Worm (Caenorhabditis elegans) whole organism, L1 larva: ENCODE data around the gene F59A1.18.

Source experiments
- F16B12.6 ChIP-seq: fragments of 150-350 bp; optimal IDR thresholded peaks from 2 replicates; lab custom pipeline; 2014; ENCODE audit warnings: missing biosample characterization, missing genetic modification characterization
- ceh-90 ChIP-seq: sonication (generic microtip); optimal IDR thresholded peaks from 2 replicates; lab custom pipeline; 2016; ENCODE audit warnings: missing genetic modification characterization, missing compliant biosample characterization
- hlh-17 ChIP-seq: fragments of 200-800 bp; sonication (Bioruptor generic); optimal IDR thresholded peaks from 2 replicates; lab custom pipeline; 2018; ENCODE audit warnings: missing genetic modification characterization, mild to moderate bottlenecking, missing compliant biosample characterization, moderate library complexity, borderline replicate concordance
- jun-1 ChIP-seq: fragments of 150-350 bp; optimal IDR thresholded peaks from 2 replicates; lab custom pipeline; 2014; ENCODE audit warnings: missing biosample characterization, missing genetic modification reagents, missing genetic modification characterization
- nhr-47 ChIP-seq: sonication (generic microtip); optimal IDR thresholded peaks from 2 replicates; lab custom pipeline; 2016; ENCODE audit warnings: mild to moderate bottlenecking, missing genetic modification characterization, moderate library complexity, missing compliant biosample characterization
- rnt-1 ChIP-seq: sonication (generic microtip); optimal IDR thresholded peaks from 2 replicates; lab custom pipeline; 2016; ENCODE audit warnings: mild to moderate bottlenecking, missing genetic modification characterization, moderate library complexity, missing compliant biosample characterization
- tbx-2 ChIP-seq: sonication (generic microtip); optimal IDR thresholded peaks from 2 replicates; lab custom pipeline; 2016; ENCODE audit warnings: missing genetic modification characterization, missing compliant biosample characterization
- unc-30 ChIP-seq: sonication (generic microtip); optimal IDR thresholded peaks from 2 replicates; lab custom pipeline; 2017; ENCODE audit warnings: missing biosample characterization, missing genetic modification characterization

ce11 chrV:17724704-17725103 is 38.0 kb upstream of the F59A1.18 start, which contains the start of gene fat-5:
- TF ChIP-seq F16B12.6 (no peak), tbx-2 (no peak), jun-1 (tag; lab: Kevin White, UChicago) (no peak), nhr-47 (tag; lab: Kevin White, UChicago) (no peak), unc-30 (no peak), ceh-90 (no peak), hlh-17 (GFP tag; lab: Kevin White, UChicago) (no peak), rnt-1 (tag; lab: Kevin White, UChicago) (no peak)
